Fruit fly (Drosophila melanogaster) whole organism, embryonic: ENCODE results near the gene eys.

ENCODE experiments used
- Bgb ChIP-seq: fragments of 200-800 bp; sonication (Bioruptor generic); IDR thresholded peaks from 2 replicates; pipeline ENCODE4 v1.3.6; 2022; ENCODE audit warnings: missing biosample characterization, missing genetic modification characterization; ENCODE audit not compliant: partially characterized antibody
- CG10274 ChIP-seq: fragments of 200-800 bp; sonication (Bioruptor generic); optimal IDR thresholded peaks from 3 replicates; lab custom pipeline; 2017; ENCODE audit warnings: missing biosample characterization, mild to moderate bottlenecking, missing genetic modification characterization
- CG10959 ChIP-seq: fragments of 200-800 bp; sonication (Bioruptor generic); IDR thresholded peaks from 2 replicates; pipeline ENCODE4 v1.3.6; 2022; ENCODE audit warnings: missing biosample characterization, missing genetic modification characterization
- CG11560 ChIP-seq: fragments of 200-800 bp; sonication (Bioruptor generic); IDR thresholded peaks from 3 replicates; pipeline ENCODE4 v1.3.6; 2022; ENCODE audit warnings: missing biosample characterization, missing genetic modification characterization
- CG12155 ChIP-seq: fragments of 200-800 bp; sonication (Bioruptor generic); optimal IDR thresholded peaks from 3 replicates; lab custom pipeline; 2016; ENCODE audit warnings: missing biosample characterization, missing genetic modification characterization
- CG12769 ChIP-seq: fragments of 200-800 bp; sonication (Bioruptor generic); optimal IDR thresholded peaks from 2 replicates; lab custom pipeline; 2019; ENCODE audit warnings: missing biosample characterization, mild to moderate bottlenecking, missing genetic modification characterization, moderate library complexity
- CG13287 ChIP-seq: fragments of 200-800 bp; sonication (Bioruptor generic); IDR thresholded peaks from 2 replicates; pipeline ENCODE4 v1.3.6; 2022; ENCODE audit warnings: missing biosample characterization, missing genetic modification characterization; ENCODE audit not compliant: partially characterized antibody
- CG13296 ChIP-seq: fragments of 200-800 bp; sonication (Bioruptor generic); optimal IDR thresholded peaks from 3 replicates; lab custom pipeline; 2018; ENCODE audit warnings: missing biosample characterization, mild to moderate bottlenecking, missing genetic modification characterization
- CG14014 ChIP-seq: fragments of 200-800 bp; sonication (Bioruptor generic); IDR thresholded peaks from 2 replicates; pipeline ENCODE4 v1.3.6; 2022; ENCODE audit warnings: missing biosample characterization, missing genetic modification characterization
- CG14860 ChIP-seq: fragments of 200-800 bp; sonication (Bioruptor generic); IDR thresholded peaks from 3 replicates; pipeline ENCODE4 v1.3.6; 2022; ENCODE audit warnings: missing biosample characterization, missing genetic modification characterization; ENCODE audit not compliant: partially characterized antibody
- CG16813 ChIP-seq: fragments of 200-800 bp; sonication (Bioruptor generic); IDR thresholded peaks from 3 replicates; pipeline ENCODE4 v1.3.6; 2022; ENCODE audit warnings: missing biosample characterization, missing genetic modification characterization; ENCODE audit not compliant: partially characterized antibody
- CG17186 ChIP-seq: fragments of 200-800 bp; sonication (Bioruptor generic); optimal IDR thresholded peaks from 3 replicates; lab custom pipeline; 2017; ENCODE audit warnings: missing biosample characterization, missing genetic modification reagents, missing genetic modification characterization
- CG2116 ChIP-seq: fragments of 200-800 bp; sonication (Bioruptor generic); optimal IDR thresholded peaks from 3 replicates; lab custom pipeline; 2018; ENCODE audit warnings: missing biosample characterization, mild to moderate bottlenecking, missing genetic modification characterization
- CG2199 ChIP-seq: fragments of 200-800 bp; sonication (Bioruptor generic); IDR thresholded peaks from 3 replicates; pipeline ENCODE4 v1.3.6; 2022; ENCODE audit warnings: missing biosample characterization, missing genetic modification characterization
- CG30403 ChIP-seq: fragments of 200-800 bp; sonication (Bioruptor generic); optimal IDR thresholded peaks from 3 replicates; lab custom pipeline; 2016; ENCODE audit warnings: missing biosample characterization, missing genetic modification characterization
- CG32532 ChIP-seq: fragments of 200-800 bp; sonication (Bioruptor generic); IDR thresholded peaks from 2 replicates; pipeline ENCODE4 v1.3.6; 2022; ENCODE audit warnings: missing biosample characterization, missing genetic modification characterization
- CG34224 ChIP-seq: fragments of 200-800 bp; sonication (Bioruptor generic); IDR thresholded peaks from 3 replicates; pipeline ENCODE4 v1.3.6; 2022; ENCODE audit warnings: missing biosample characterization, missing genetic modification characterization; ENCODE audit not compliant: partially characterized antibody
- CG34376 ChIP-seq: fragments of 200-800 bp; sonication (Bioruptor generic); optimal IDR thresholded peaks from 2 replicates; lab custom pipeline; 2018; ENCODE audit warnings: missing biosample characterization, mild to moderate bottlenecking, missing genetic modification characterization
- CG6254 ChIP-seq: fragments of 200-800 bp; sonication (Bioruptor generic); optimal IDR thresholded peaks from 3 replicates; lab custom pipeline; 2017; ENCODE audit warnings: mild to moderate bottlenecking, missing biosample characterization, missing genetic modification reagents, missing genetic modification characterization
- CG6272 ChIP-seq: fragments of 200-800 bp; sonication (Bioruptor generic); IDR thresholded peaks from 2 replicates; pipeline ENCODE4 v1.3.6; 2022; ENCODE audit warnings: missing biosample characterization, missing genetic modification characterization
- CG9215 ChIP-seq: fragments of 200-800 bp; sonication (Bioruptor generic); IDR thresholded peaks from 2 replicates; pipeline ENCODE4 v1.3.6; 2022; ENCODE audit warnings: missing biosample characterization, missing genetic modification characterization
- CG9797 ChIP-seq: fragments of 200-800 bp; sonication (Bioruptor generic); optimal IDR thresholded peaks from 3 replicates; lab custom pipeline; 2018; ENCODE audit warnings: missing biosample characterization, mild to moderate bottlenecking, missing genetic modification characterization
- D19B ChIP-seq: fragments of 200-800 bp; sonication (Bioruptor generic); optimal IDR thresholded peaks from 2 replicates; lab custom pipeline; 2017; ENCODE audit warnings: missing biosample characterization, mild to moderate bottlenecking, missing genetic modification characterization
- Dp ChIP-seq: fragments of 200-800 bp; sonication (Bioruptor generic); optimal IDR thresholded peaks from 2 replicates; lab custom pipeline; 2018; ENCODE audit warnings: missing biosample characterization, mild to moderate bottlenecking, missing genetic modification characterization, moderate library complexity
- Ets65A ChIP-seq: fragments of 200-800 bp; sonication (Bioruptor generic); peaks from one replicate; lab custom pipeline; 2016; ENCODE audit warnings: missing biosample characterization, missing genetic modification characterization
- Ets97D ChIP-seq: fragments of 200-800 bp; sonication (Bioruptor generic); optimal IDR thresholded peaks from 3 replicates; lab custom pipeline; 2016; ENCODE audit warnings: missing biosample characterization, missing genetic modification characterization
- Fer1 ChIP-seq: fragments of 200-800 bp; sonication (Bioruptor generic); optimal IDR thresholded peaks from 2 replicates; lab custom pipeline; 2017; ENCODE audit warnings: missing biosample characterization, mild to moderate bottlenecking, missing genetic modification characterization
- Hmr ChIP-seq: fragments of 200-800 bp; sonication (Bioruptor generic); optimal IDR thresholded peaks from 3 replicates; lab custom pipeline; 2017; ENCODE audit warnings: mild to moderate bottlenecking, missing biosample characterization, missing genetic modification reagents, missing genetic modification characterization
- Hsf ChIP-seq: fragments of 200-800 bp; sonication (Bioruptor generic); optimal IDR thresholded peaks from 3 replicates; lab custom pipeline; 2016; ENCODE audit warnings: missing biosample characterization, missing genetic modification characterization
- MTF-1 ChIP-seq: fragments of 200-800 bp; sonication (Bioruptor generic); optimal IDR thresholded peaks from 2 replicates; lab custom pipeline; 2018; ENCODE audit warnings: missing biosample characterization, mild to moderate bottlenecking, missing genetic modification characterization, borderline replicate concordance
- Meics ChIP-seq: fragments of 200-800 bp; sonication (Bioruptor generic); optimal IDR thresholded peaks from 2 replicates; lab custom pipeline; 2017; ENCODE audit warnings: missing biosample characterization, mild to moderate bottlenecking, missing genetic modification characterization
- Pdp1 ChIP-seq, 2 experiments: fragments of 200-800 bp; sonication (Bioruptor generic); optimal IDR thresholded peaks; 3 replicates each; lab custom pipeline; 2016; ENCODE audit warnings: missing biosample characterization in 2 of 2, missing genetic modification characterization in 2 of 2, mild to moderate bottlenecking in 1 of 2, moderate library complexity in 1 of 2
- Poxn ChIP-seq: fragments of 200-800 bp; sonication (Bioruptor generic); IDR thresholded peaks from 2 replicates; pipeline ENCODE4 v1.3.6; 2022; ENCODE audit warnings: missing biosample characterization, missing genetic modification characterization
- Rfx ChIP-seq: fragments of 200-800 bp; sonication (Bioruptor generic); IDR thresholded peaks from 2 replicates; pipeline ENCODE4 v1.3.6; 2022; ENCODE audit warnings: missing biosample characterization, missing genetic modification characterization
- Sry-δ ChIP-seq: fragments of 200-800 bp; sonication (Bioruptor generic); optimal IDR thresholded peaks from 2 replicates; lab custom pipeline; 2016; ENCODE audit warnings: missing biosample characterization, missing genetic modification characterization
- Stat92E ChIP-seq, 3 experiments: fragments of >200 bp in 2 of 3; fragments of 200-800 bp in 1 of 3; sonication (Bioruptor generic) in 1 of 3; optimal IDR thresholded peaks; 2 replicates each; lab custom pipeline; 2017 to 2019; ENCODE audit warnings: missing biosample characterization in 3 of 3, missing genetic modification characterization in 3 of 3, mild to moderate bottlenecking in 1 of 3, moderate library complexity in 1 of 3
- chif ChIP-seq, 2 experiments: fragments of 200-800 bp; sonication (Bioruptor generic); optimal IDR thresholded peaks; 3 replicates each; lab custom pipeline; 2016; ENCODE audit warnings: missing biosample characterization in 2 of 2, missing genetic modification characterization in 2 of 2
- disco-r ChIP-seq: fragments of 200-800 bp; sonication (Bioruptor generic); optimal IDR thresholded peaks from 2 replicates; lab custom pipeline; 2016; ENCODE audit warnings: missing biosample characterization, missing genetic modification characterization
- dmrt99B ChIP-seq: fragments of 200-800 bp; sonication (Bioruptor generic); optimal IDR thresholded peaks from 2 replicates; lab custom pipeline; 2018; ENCODE audit warnings: missing biosample characterization, mild to moderate bottlenecking, missing genetic modification characterization, moderate library complexity
- eve ChIP-seq, 2 experiments: fragments of >200 bp; optimal IDR thresholded peaks; 2 replicates each; lab custom pipeline; 2017; ENCODE audit warnings: missing biosample characterization in 2 of 2, missing genetic modification characterization in 2 of 2
- gro ChIP-seq: fragments of 200-800 bp; sonication (Bioruptor generic); optimal IDR thresholded peaks from 2 replicates; lab custom pipeline; 2016; ENCODE audit warnings: missing biosample characterization, missing genetic modification characterization
- hbn ChIP-seq: fragments of 200-800 bp; sonication (Bioruptor generic); IDR thresholded peaks from 2 replicates; pipeline ENCODE4 v1.3.6; 2022; ENCODE audit warnings: missing biosample characterization, missing genetic modification characterization; ENCODE audit not compliant: partially characterized antibody
- nom ChIP-seq: fragments of 200-800 bp; sonication (Bioruptor generic); optimal IDR thresholded peaks from 2 replicates; lab custom pipeline; 2017; ENCODE audit warnings: missing biosample characterization, missing genetic modification characterization, mild to moderate bottlenecking, moderate library complexity, missing genetic modification reagents
- onecut ChIP-seq: fragments of 200-800 bp; sonication (Bioruptor generic); IDR thresholded peaks from 2 replicates; pipeline ENCODE4 v1.3.6; 2022; ENCODE audit warnings: missing biosample characterization, missing genetic modification characterization
- pzg ChIP-seq: fragments of 200-800 bp; sonication (Bioruptor generic); optimal IDR thresholded peaks from 3 replicates; lab custom pipeline; 2018; ENCODE audit warnings: missing biosample characterization, mild to moderate bottlenecking, missing genetic modification characterization, moderate library complexity
- slou ChIP-seq: fragments of 200-800 bp; sonication (Bioruptor generic); optimal IDR thresholded peaks from 3 replicates; lab custom pipeline; 2016; ENCODE audit warnings: missing biosample characterization, missing genetic modification characterization
- slp2 ChIP-seq: fragments of 200-800 bp; sonication (Bioruptor generic); optimal IDR thresholded peaks from 2 replicates; lab custom pipeline; 2016; ENCODE audit warnings: missing biosample characterization, missing genetic modification characterization
- so ChIP-seq: fragments of 200-800 bp; sonication (Bioruptor generic); IDR thresholded peaks from 3 replicates; pipeline ENCODE4 v1.3.6; 2022; ENCODE audit warnings: missing biosample characterization, missing genetic modification characterization
- tna ChIP-seq: fragments of 200-800 bp; sonication (Bioruptor generic); IDR thresholded peaks from 2 replicates; pipeline ENCODE4 v1.3.6; 2022; ENCODE audit warnings: missing biosample characterization, missing genetic modification characterization; ENCODE audit not compliant: partially characterized antibody
- wor ChIP-seq: fragments of 200-800 bp; sonication (Bioruptor generic); IDR thresholded peaks from 2 replicates; pipeline ENCODE4 v1.3.6; 2022; ENCODE audit warnings: missing biosample characterization, missing genetic modification characterization

The eys gene

dm6 chr2L:2357228-2357656, 45.8 kb downstream of the eys start, which contains the start of gene CG9967 (continued):
- TF ChIP-seq Hsf, result no peak
- TF ChIP-seq CG10274 (GFP tag; lab: Kevin White, UChicago), result no peak
- TF ChIP-seq CG12155 (GFP tag; lab: Kevin White, UChicago), result peak; percentile 13
- no peak for TF ChIP-seq onecut (GFP tag; lab: Robert Waterston, UW)
- TF ChIP-seq CG9797 (GFP tag; lab: Kevin White, UChicago), result peak; percentile 13
- no peak for TF ChIP-seq CG14014
- TF ChIP-seq CG34376 (GFP tag; lab: Kevin White, UChicago), result no peak
- no peak for TF ChIP-seq nom (GFP tag; lab: Kevin White, UChicago)
- no peak for TF ChIP-seq CG32532
- TF ChIP-seq CG12769 (tag; lab: Kevin White, UChicago), result no peak
- no peak for TF ChIP-seq slou (GFP tag; lab: Kevin White, UChicago)
- TF ChIP-seq CG9215 (GFP tag; lab: Robert Waterston, UW), result no peak
- no peak for TF ChIP-seq so (GFP tag; lab: Robert Waterston, UW)
- no peak for TF ChIP-seq Stat92E (GFP tag; optimal IDR thresholded peaks at IDR 0.05; lab: Kevin White, UChicago)
- no peak for TF ChIP-seq Sry-δ (GFP tag; lab: Kevin White, UChicago)
- TF ChIP-seq CG14860, result no peak
- peak; percentile 31 for TF ChIP-seq Fer1 (GFP tag; lab: Kevin White, UChicago)
- TF ChIP-seq CG11560 (tag; lab: Robert Waterston, UW), result no peak
- no peak for TF ChIP-seq tna
- no peak for TF ChIP-seq Poxn (GFP tag; lab: Robert Waterston, UW)
- no peak for TF ChIP-seq Hmr (GFP tag; lab: Kevin White, UChicago)
- TF ChIP-seq Dp (GFP tag; lab: Kevin White, UChicago), result peak; percentile 86
- no peak for TF ChIP-seq Pdp1 (GFP tag; optimal IDR thresholded peaks at IDR 0.05; lab: Kevin White, UChicago)
- no peak for TF ChIP-seq CG6272 (GFP tag; lab: Robert Waterston, UW)
- TF ChIP-seq CG13296 (GFP tag; lab: Kevin White, UChicago), result peak; percentile 18
- peak; percentile 53 for TF ChIP-seq pzg
- TF ChIP-seq gro (GFP tag; lab: Kevin White, UChicago), result no peak
- peak; percentile 36 for TF ChIP-seq CG17186
- peak; percentile 21 for TF ChIP-seq CG30403
- TF ChIP-seq CG16813 (GFP tag; lab: Robert Waterston, UW), result peak; percentile 38; the same call in 1 of the 3 replicates
- TF ChIP-seq wor (GFP tag; lab: Robert Waterston, UW), result no peak
- TF ChIP-seq CG2199 (GFP tag; lab: Robert Waterston, UW), result no peak
- TF ChIP-seq Rfx (GFP tag; lab: Robert Waterston, UW), result peak; percentile 24; the same call in 1 of the 2 replicates
- no peak for TF ChIP-seq slp2 (GFP tag; lab: Kevin White, UChicago)
- TF ChIP-seq D19B (GFP tag; lab: Kevin White, UChicago), result no peak
- TF ChIP-seq eve (GFP tag; optimal IDR thresholded peaks at IDR 0.05; lab: Kevin White, UChicago), result peak in 1 of 2 experiments; percentile 68
- TF ChIP-seq hbn (GFP tag; lab: Robert Waterston, UW), result peak; percentile 50
- TF ChIP-seq CG34224 (GFP tag; lab: Robert Waterston, UW), result peak; percentile 48; the same call in 1 of the 3 replicates
- no peak for TF ChIP-seq Meics (GFP tag; lab: Kevin White, UChicago)
- no peak for TF ChIP-seq dmrt99B (tag; lab: Kevin White, UChicago)
- no peak for TF ChIP-seq MTF-1 (GFP tag; lab: Kevin White, UChicago)
- no peak for TF ChIP-seq disco-r
- no peak for TF ChIP-seq chif (GFP tag; optimal IDR thresholded peaks at IDR 0.05; lab: Kevin White, UChicago)
- no peak for TF ChIP-seq CG6254
- no peak for TF ChIP-seq CG10959 (GFP tag; lab: Robert Waterston, UW)
- no peak for TF ChIP-seq Ets65A (GFP tag; lab: Kevin White, UChicago)
- peak; percentile 50 for TF ChIP-seq CG2116 (GFP tag; lab: Kevin White, UChicago)
- peak; percentile 69 for TF ChIP-seq CG13287 (GFP tag; lab: Robert Waterston, UW)
- peak; percentile 27; the same call in 1 of the 2 replicates for TF ChIP-seq Bgb (GFP tag; lab: Robert Waterston, UW)
- TF ChIP-seq Ets97D (GFP tag; lab: Kevin White, UChicago), result peak; percentile 29
